Fruit fly (Drosophila melanogaster) whole organism, embryonic: ENCODE data around the gene CG13408.

Experiments used
- CG10209 ChIP-seq: fragments of 200-800 bp; sonication (Bioruptor generic); optimal IDR thresholded peaks from 3 replicates; lab custom pipeline; 2017; ENCODE audit warnings: missing biosample characterization, mild to moderate bottlenecking, missing genetic modification characterization, missing genetic modification reagents
- CG1024 ChIP-seq: fragments of 200-800 bp; sonication (Bioruptor generic); IDR thresholded peaks from 2 replicates; pipeline ENCODE4 v1.3.6; 2022; ENCODE audit warnings: missing biosample characterization, missing genetic modification characterization
- CG10267 ChIP-seq: fragments of 200-800 bp; sonication (Bioruptor generic); optimal IDR thresholded peaks from 2 replicates; lab custom pipeline; 2018; ENCODE audit warnings: missing biosample characterization, mild to moderate bottlenecking, missing genetic modification characterization, moderate library complexity
- CG10979 ChIP-seq: fragments of 200-800 bp; sonication (Bioruptor generic); optimal IDR thresholded peaks from 2 replicates; lab custom pipeline; 2018; ENCODE audit warnings: missing biosample characterization, mild to moderate bottlenecking, missing genetic modification characterization, moderate library complexity
- CG11504 ChIP-seq: fragments of 200-800 bp; sonication (Bioruptor generic); optimal IDR thresholded peaks from 3 replicates; lab custom pipeline; 2019; ENCODE audit warnings: missing biosample characterization, mild to moderate bottlenecking, missing genetic modification characterization, moderate library complexity
- CG12391 ChIP-seq: fragments of 200-800 bp; sonication (Bioruptor generic); optimal IDR thresholded peaks from 3 replicates; lab custom pipeline; 2018; ENCODE audit warnings: missing biosample characterization, mild to moderate bottlenecking, missing genetic modification characterization, moderate library complexity
- CG14667 ChIP-seq: fragments of 200-800 bp; sonication (Bioruptor generic); IDR thresholded peaks from 2 replicates; pipeline ENCODE4 v1.3.6; 2022; ENCODE audit warnings: missing biosample characterization, missing genetic modification characterization
- CG15696 ChIP-seq: fragments of 200-800 bp; sonication (Bioruptor generic); optimal IDR thresholded peaks from 2 replicates; lab custom pipeline; 2019; ENCODE audit warnings: missing biosample characterization, mild to moderate bottlenecking, missing genetic modification characterization, moderate library complexity
- CG18599 ChIP-seq: fragments of 200-800 bp; sonication (Bioruptor generic); optimal IDR thresholded peaks from 3 replicates; lab custom pipeline; 2017; ENCODE audit warnings: missing biosample characterization, missing genetic modification characterization, mild to moderate bottlenecking, moderate library complexity, missing genetic modification reagents
- CG33557 ChIP-seq: fragments of 200-800 bp; sonication (Bioruptor generic); optimal IDR thresholded peaks from 2 replicates; lab custom pipeline; 2019; ENCODE audit warnings: missing biosample characterization, mild to moderate bottlenecking, missing genetic modification characterization, moderate library complexity
- CG34422 ChIP-seq: fragments of 200-800 bp; sonication (Bioruptor generic); IDR thresholded peaks from 3 replicates; pipeline ENCODE4 v1.3.6; 2022; ENCODE audit warnings: missing biosample characterization, missing genetic modification characterization
- CG4730 ChIP-seq: fragments of 200-800 bp; sonication (Bioruptor generic); IDR thresholded peaks from 2 replicates; pipeline ENCODE4 v1.3.6; 2022; ENCODE audit warnings: missing biosample characterization, missing genetic modification characterization
- CG5180 ChIP-seq: fragments of 200-800 bp; sonication (Bioruptor generic); optimal IDR thresholded peaks from 3 replicates; lab custom pipeline; 2017; ENCODE audit warnings: missing biosample characterization, missing genetic modification characterization, mild to moderate bottlenecking, moderate library complexity, missing genetic modification reagents
- CG6813 ChIP-seq: fragments of 200-800 bp; sonication (Bioruptor generic); optimal IDR thresholded peaks from 2 replicates; lab custom pipeline; 2017; ENCODE audit warnings: missing biosample characterization, missing genetic modification characterization, mild to moderate bottlenecking, moderate library complexity, missing genetic modification reagents
- CG9727 ChIP-seq: fragments of 200-800 bp; sonication (Bioruptor generic); optimal IDR thresholded peaks from 3 replicates; lab custom pipeline; 2017; ENCODE audit warnings: missing biosample characterization, mild to moderate bottlenecking, missing genetic modification characterization
- CG9932 ChIP-seq: fragments of 200-800 bp; sonication (Bioruptor generic); IDR thresholded peaks from 2 replicates; pipeline ENCODE4 v1.3.6; 2022; ENCODE audit warnings: missing biosample characterization, missing genetic modification characterization
- Dref ChIP-seq: fragments of 200-800 bp; sonication (Bioruptor generic); IDR thresholded peaks from 2 replicates; pipeline ENCODE4 v1.3.6; 2022; ENCODE audit warnings: missing biosample characterization, missing genetic modification characterization
- GATAe ChIP-seq: fragments of 200-800 bp; sonication (Bioruptor generic); conservative IDR thresholded peaks from 2 replicates; pipeline ENCODE4 v1.3.6; 2022; ENCODE audit warnings: missing biosample characterization, missing genetic modification characterization
- H15 ChIP-seq: fragments of 200-800 bp; sonication (Bioruptor generic); IDR thresholded peaks from 3 replicates; pipeline ENCODE4 v1.3.6; 2022; ENCODE audit warnings: missing biosample characterization, missing genetic modification characterization
- HHEX ChIP-seq: fragments of 200-800 bp; sonication (Bioruptor generic); optimal IDR thresholded peaks from 3 replicates; lab custom pipeline; 2017; ENCODE audit warnings: missing biosample characterization, mild to moderate bottlenecking, missing genetic modification characterization, missing genetic modification reagents
- Hand ChIP-seq: fragments of 200-800 bp; sonication (Bioruptor generic); optimal IDR thresholded peaks from 2 replicates; lab custom pipeline; 2017; ENCODE audit warnings: mild to moderate bottlenecking, missing biosample characterization, missing genetic modification reagents, missing genetic modification characterization
- HmgZ ChIP-seq: fragments of 200-800 bp; sonication (Bioruptor generic); optimal IDR thresholded peaks from 2 replicates; lab custom pipeline; 2018; ENCODE audit warnings: missing biosample characterization, mild to moderate bottlenecking, missing genetic modification characterization
- Hmx ChIP-seq: fragments of 200-800 bp; sonication (Bioruptor generic); optimal IDR thresholded peaks from 2 replicates; lab custom pipeline; 2016; ENCODE audit warnings: missing biosample characterization, missing genetic modification characterization
- Lim3 ChIP-seq: fragments of 200-800 bp; sonication (Bioruptor generic); IDR thresholded peaks from 2 replicates; pipeline ENCODE4 v1.3.6; 2022; ENCODE audit warnings: missing biosample characterization, missing genetic modification characterization
- NC2β ChIP-seq: fragments of 200-800 bp; sonication (Bioruptor generic); optimal IDR thresholded peaks from 2 replicates; lab custom pipeline; 2016; ENCODE audit warnings: missing biosample characterization, missing genetic modification characterization
- Nf-YC ChIP-seq: fragments of 200-800 bp; optimal IDR thresholded peaks from 3 replicates; lab custom pipeline; 2019; ENCODE audit warnings: missing biosample characterization, mild to moderate bottlenecking, missing genetic modification characterization, moderate library complexity
- Rfx ChIP-seq: fragments of 200-800 bp; sonication (Bioruptor generic); IDR thresholded peaks from 2 replicates; pipeline ENCODE4 v1.3.6; 2022; ENCODE audit warnings: missing biosample characterization, missing genetic modification characterization
- Trl ChIP-seq, 3 experiments: fragments of >200 bp in 2 of 3; fragments of 200-800 bp in 1 of 3; sonication (Bioruptor generic) in 1 of 3; optimal IDR thresholded peaks; 2 replicates in 1 of 3; 3 replicates in 2 of 3; lab custom pipeline; 2016 to 2017; ENCODE audit warnings: missing biosample characterization in 1 of 3, missing genetic modification characterization in 1 of 3
- az2 ChIP-seq: fragments of 200-800 bp; sonication (Bioruptor generic); optimal IDR thresholded peaks from 3 replicates; lab custom pipeline; 2016; ENCODE audit warnings: missing biosample characterization, missing genetic modification characterization
- bbx ChIP-seq: fragments of 200-800 bp; sonication (Bioruptor generic); IDR thresholded peaks from 2 replicates; pipeline ENCODE4 v1.3.6; 2022; ENCODE audit warnings: missing biosample characterization, missing genetic modification characterization; ENCODE audit not compliant: partially characterized antibody
- chinmo ChIP-seq: fragments of 200-800 bp; sonication (Bioruptor generic); IDR thresholded peaks from 4 replicates; pipeline ENCODE4 v1.3.6; 2022; ENCODE audit warnings: missing biosample characterization, missing genetic modification characterization; ENCODE audit not compliant: partially characterized antibody
- dpn ChIP-seq, 2 experiments: fragments of 200-800 bp; sonication (Bioruptor generic); optimal IDR thresholded peaks; 3 replicates each; lab custom pipeline; 2016; ENCODE audit warnings: missing biosample characterization in 2 of 2, missing genetic modification characterization in 2 of 2
- ems ChIP-seq: fragments of 200-800 bp; sonication (Bioruptor generic); optimal IDR thresholded peaks from 3 replicates; lab custom pipeline; 2016; ENCODE audit warnings: missing biosample characterization, missing genetic modification characterization
- fd96Cb ChIP-seq: fragments of 200-800 bp; sonication (Bioruptor generic); optimal IDR thresholded peaks from 2 replicates; lab custom pipeline; 2018; ENCODE audit warnings: missing biosample characterization, mild to moderate bottlenecking, missing genetic modification characterization, moderate library complexity
- fu2 ChIP-seq: fragments of 200-800 bp; sonication (Bioruptor generic); optimal IDR thresholded peaks from 2 replicates; lab custom pipeline; 2016; ENCODE audit warnings: missing biosample characterization, missing genetic modification characterization
- gsb-n ChIP-seq: fragments of 200-800 bp; sonication (Bioruptor generic); optimal IDR thresholded peaks from 3 replicates; lab custom pipeline; 2018; ENCODE audit warnings: missing biosample characterization, mild to moderate bottlenecking, missing genetic modification characterization
- h ChIP-seq: fragments of >200 bp; optimal IDR thresholded peaks from 2 replicates; lab custom pipeline; 2017
- jing ChIP-seq: fragments of 200-800 bp; sonication (Bioruptor generic); optimal IDR thresholded peaks from 2 replicates; lab custom pipeline; 2018; ENCODE audit warnings: missing biosample characterization, mild to moderate bottlenecking, missing genetic modification characterization
- kay ChIP-seq: fragments of 200-800 bp; sonication (Bioruptor generic); optimal IDR thresholded peaks from 2 replicates; lab custom pipeline; 2016; ENCODE audit warnings: missing biosample characterization, missing genetic modification characterization
- klu ChIP-seq: fragments of 200-800 bp; sonication (Bioruptor generic); IDR thresholded peaks from 2 replicates; pipeline ENCODE4 v1.3.6; 2022; ENCODE audit warnings: missing biosample characterization, missing genetic modification characterization
- lab ChIP-seq: fragments of 200-800 bp; sonication (Bioruptor generic); optimal IDR thresholded peaks from 3 replicates; lab custom pipeline; 2017; ENCODE audit warnings: missing biosample characterization, missing genetic modification characterization, mild to moderate bottlenecking, moderate library complexity, missing genetic modification reagents
- mld ChIP-seq: fragments of 200-800 bp; sonication (Bioruptor generic); IDR thresholded peaks from 3 replicates; pipeline ENCODE4 v1.3.6; 2022; ENCODE audit warnings: missing biosample characterization, missing genetic modification characterization; ENCODE audit not compliant: partially characterized antibody
- pita ChIP-seq: fragments of 200-800 bp; sonication (Bioruptor generic); optimal IDR thresholded peaks from 2 replicates; lab custom pipeline; 2017; ENCODE audit warnings: missing biosample characterization, mild to moderate bottlenecking, missing genetic modification characterization
- sens-2 ChIP-seq: fragments of 200-800 bp; sonication (Bioruptor generic); IDR thresholded peaks from 2 replicates; pipeline ENCODE4 v1.3.6; 2022; ENCODE audit warnings: missing biosample characterization, missing genetic modification characterization
- slou ChIP-seq: fragments of 200-800 bp; sonication (Bioruptor generic); optimal IDR thresholded peaks from 3 replicates; lab custom pipeline; 2016; ENCODE audit warnings: missing biosample characterization, missing genetic modification characterization
- so ChIP-seq: fragments of 200-800 bp; sonication (Bioruptor generic); IDR thresholded peaks from 3 replicates; pipeline ENCODE4 v1.3.6; 2022; ENCODE audit warnings: missing biosample characterization, missing genetic modification characterization
- tgo ChIP-seq: fragments of 200-800 bp; sonication (Bioruptor generic); IDR thresholded peaks from 3 replicates; pipeline ENCODE4 v1.3.6; 2022; ENCODE audit warnings: missing biosample characterization, missing genetic modification characterization
- vnd ChIP-seq: fragments of 200-800 bp; sonication (Bioruptor generic); IDR thresholded peaks from 3 replicates; pipeline ENCODE4 v1.3.6; 2022; ENCODE audit warnings: missing biosample characterization, missing genetic modification characterization; ENCODE audit not compliant: partially characterized antibody

Gene CG13408

DNA sequence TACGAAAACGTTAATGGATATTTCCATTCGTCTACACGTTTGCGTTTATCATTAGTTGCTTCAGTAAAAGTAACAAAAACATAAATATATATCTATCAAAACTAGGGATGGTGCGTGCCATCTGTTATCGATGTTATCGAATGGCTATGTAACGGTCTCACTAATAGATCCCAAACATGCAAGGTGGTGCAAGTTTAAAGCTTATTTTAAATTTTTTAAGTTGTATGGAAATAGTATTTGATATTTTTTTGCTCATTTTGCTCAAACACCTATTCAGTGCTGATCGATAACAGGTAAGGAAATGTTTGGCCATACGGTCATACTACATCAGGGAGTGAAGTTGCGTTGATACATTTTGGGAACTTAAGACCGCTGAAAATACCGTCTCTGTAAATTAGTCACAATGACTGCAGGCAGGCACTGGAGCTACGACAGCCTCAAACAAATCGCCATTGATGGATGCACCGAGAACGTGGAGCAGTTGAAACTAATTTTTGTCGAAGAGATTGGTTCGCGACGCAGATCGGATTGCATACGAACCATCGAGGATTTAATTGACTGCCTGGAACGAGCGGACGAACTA is 45.9 kb upstream of the CG13408 start, which contains the start of the genes CG45099, CG6015, pit and Fadd (continued):
- TF ChIP-seq Hand, result no peak

DNA sequence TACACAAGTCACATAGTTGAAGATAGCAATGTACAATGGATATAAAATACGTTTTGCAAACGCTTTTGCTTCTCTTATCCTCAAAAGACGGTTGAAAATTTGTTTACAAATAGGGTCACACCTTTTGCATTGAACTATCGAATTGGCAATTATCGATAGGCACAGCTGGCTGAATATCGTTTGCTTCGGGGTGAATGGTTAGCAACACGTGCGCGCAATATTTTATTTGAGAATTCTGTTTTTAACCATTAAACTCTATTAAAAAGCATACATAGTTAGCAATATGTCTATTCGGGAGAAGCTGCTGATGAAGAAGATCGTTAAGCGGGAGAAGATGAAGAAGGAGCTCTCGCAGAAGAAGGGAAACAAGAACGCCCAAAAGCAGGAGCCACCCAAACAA is 44.6 kb upstream of the CG13408 start:
- TF ChIP-seq Dref (GFP tag; lab: Robert Waterston, UW) (peak; percentile 90), CG14667 (GFP tag; lab: Robert Waterston, UW) (no peak), CG9727 (GFP tag; lab: Kevin White, UChicago) (no peak), CG18599 (no peak), vnd (GFP tag; lab: Robert Waterston, UW) (peak; percentile 57; the same call in 1 of the 3 replicates), GATAe (GFP tag; lab: Robert Waterston, UW) (no peak), HHEX (GFP tag; lab: Kevin White, UChicago) (no peak), CG15696 (no peak), h (lab: Kevin White, UChicago) (no peak), Nf-YC (tag; lab: Kevin White, UChicago) (no peak), CG5180 (no peak), NC2β (GFP tag; lab: Kevin White, UChicago) (no peak), HmgZ (tag; lab: Kevin White, UChicago) (no peak), sens-2 (GFP tag; lab: Robert Waterston, UW) (no peak), Lim3 (no peak), kay (GFP tag; lab: Kevin White, UChicago) (no peak), az2 (GFP tag; lab: Kevin White, UChicago) (no peak), pita (no peak), CG11504 (tag; lab: Kevin White, UChicago) (no peak), dpn (GFP tag; optimal IDR thresholded peaks at IDR 0.05; lab: Kevin White, UChicago) (no peak), fu2 (GFP tag; lab: Kevin White, UChicago) (no peak), CG9932 (GFP tag; lab: Robert Waterston, UW) (no peak), bbx (GFP tag; lab: Robert Waterston, UW) (peak; percentile 84), CG10979 (tag; lab: Kevin White, UChicago) (no peak), ems (no peak), CG10209 (no peak), CG33557 (no peak), H15 (GFP tag; lab: Robert Waterston, UW) (no peak), klu (GFP tag; lab: Robert Waterston, UW) (no peak), Hand (no peak), chinmo (GFP tag; lab: Robert Waterston, UW) (peak; percentile 75; the same call in 2 of the 4 replicates), mld (GFP tag; lab: Robert Waterston, UW) (peak; percentile 86), Trl (optimal IDR thresholded peaks at IDR 0.05; lab: Kevin White, UChicago) (no peak), Trl (GFP tag; optimal IDR thresholded peaks at IDR 0.05; lab: Kevin White, UChicago) (no peak), slou (GFP tag; lab: Kevin White, UChicago) (no peak), CG4730 (GFP tag; lab: Robert Waterston, UW) (no peak), Hmx (GFP tag; lab: Kevin White, UChicago) (no peak), CG6813 (no peak), fd96Cb (tag; lab: Kevin White, UChicago) (no peak), CG10267 (tag; lab: Kevin White, UChicago) (peak; percentile 2), so (GFP tag; lab: Robert Waterston, UW) (no peak), Rfx (GFP tag; lab: Robert Waterston, UW) (0 out of 2 replicates have a peak, but pooled peaks have one; percentile 6), CG12391 (tag; lab: Kevin White, UChicago) (no peak), tgo (GFP tag; lab: Robert Waterston, UW) (no peak), CG34422 (GFP tag; lab: Robert Waterston, UW) (peak; percentile 57; the same call in 1 of the 3 replicates), CG1024 (no peak), gsb-n (tag; lab: Kevin White, UChicago) (no peak), lab (no peak), jing (GFP tag; lab: Kevin White, UChicago) (no peak)
